Worm (Caenorhabditis elegans): ENCODE data around the gene ifta-2.

Gene ifta-2

ce11 chrIV:17301933-17302332 is at the start of gene ifta-2:
ifta-2 (minus strand) TSS chrIV:17302033.
- TF ChIP-seq sdc-2 (tag; optimal IDR thresholded peaks at IDR 0.05), result no peak
- TF ChIP-seq ceh-48 (tag; optimal IDR thresholded peaks at IDR 0.05), result no peak
- TF ChIP-seq ceh-31 (tag; optimal IDR thresholded peaks at IDR 0.05), result no peak
- no peak for TF ChIP-seq lin-11 (tag; optimal IDR thresholded peaks at IDR 0.05)
- TF ChIP-seq ceh-14 (tag; optimal IDR thresholded peaks at IDR 0.05), result no peak
- TF ChIP-seq hlh-30 (tag; optimal IDR thresholded peaks at IDR 0.05; ENCODE audit: insufficient read depth), result no peak
- no peak for TF ChIP-seq hlh-15 (tag; optimal IDR thresholded peaks at IDR 0.05)
- TF ChIP-seq nfya-1 (tag; optimal IDR thresholded peaks at IDR 0.05), result no peak
- no peak for TF ChIP-seq elt-2 (tag; optimal IDR thresholded peaks at IDR 0.05)
- TF ChIP-seq unc-42 (tag; optimal IDR thresholded peaks at IDR 0.05), result no peak
- TF ChIP-seq tbx-7 (tag; optimal IDR thresholded peaks at IDR 0.05), result no peak
- TF ChIP-seq ceh-34 (tag; optimal IDR thresholded peaks at IDR 0.05), result no peak
- no peak for TF ChIP-seq ztf-16 (tag; optimal IDR thresholded peaks at IDR 0.05)
- no peak for TF ChIP-seq eyg-1 (tag; optimal IDR thresholded peaks at IDR 0.05)
- no peak for TF ChIP-seq mec-3 (tag; optimal IDR thresholded peaks at IDR 0.05; ENCODE audit: borderline replicate concordance)

ce11 chrIV:17351586-17351985 is 49.8 kb upstream of the ifta-2 start, which contains the start of gene clec-199:
clec-199 (plus strand) TSS chrIV:17351886.
- TF ChIP-seq pat-9 (tag; optimal IDR thresholded peaks at IDR 0.05) (no peak), ceh-14 (tag; optimal IDR thresholded peaks at IDR 0.05) (no peak), ceh-45 (GFP tag; IDR thresholded peaks at IDR 0.05) (no peak), npax-4 (tag; optimal IDR thresholded peaks at IDR 0.05) (no peak), che-1 (tag; optimal IDR thresholded peaks at IDR 0.05) (no peak), syd-9 (tag; optimal IDR thresholded peaks at IDR 0.05) (no peak), pqm-1 (tag; optimal IDR thresholded peaks at IDR 0.05) (no peak), pax-1 (tag; optimal IDR thresholded peaks at IDR 0.05) (no peak), ref-2 (tag; optimal IDR thresholded peaks at IDR 0.05) (no peak), eyg-1 (tag; optimal IDR thresholded peaks at IDR 0.05) (no peak), ceh-48 (tag; optimal IDR thresholded peaks at IDR 0.05) (no peak)

- TF ChIP-seq ref-2 (tag; optimal IDR thresholded peaks at IDR 0.05) (no peak), fax-1 (tag; optimal IDR thresholded peaks at IDR 0.05) (no peak), eyg-1 (tag; optimal IDR thresholded peaks at IDR 0.05) (no peak), hlh-6 (tag; optimal IDR thresholded peaks at IDR 0.05) (no peak), ama-1 (optimal IDR thresholded peaks at IDR 0.05) (no peak), ceh-18 (tag; optimal IDR thresholded peaks at IDR 0.05) (no peak), pha-4 (tag; optimal IDR thresholded peaks at IDR 0.05) (no peak), nhr-232 (tag; optimal IDR thresholded peaks at IDR 0.05) (no peak), lim-6 (tag; optimal IDR thresholded peaks at IDR 0.05) (no peak), elt-2 (tag; optimal IDR thresholded peaks at IDR 0.05) (no peak), tbx-2 (tag; optimal IDR thresholded peaks at IDR 0.05) (no peak)
Measured at ce11 chrIV:17346599-17347218, 44.9 kb upstream of the ifta-2 start, which contains the start of the genes clec-197 and clec-198. clec-197 (minus strand) TSS chrIV:17346699. clec-198 (plus strand) TSS chrIV:17347168.

ce11 chrIV:17343482-17343881 is 41.6 kb upstream of the ifta-2 start, which contains the start of gene C49C3.11:
C49C3.11 (plus strand) TSS chrIV:17343782.
- TF ChIP-seq hlh-13 (GFP tag; optimal IDR thresholded peaks at IDR 0.05) (no peak), fkh-10 (GFP tag; optimal IDR thresholded peaks at IDR 0.05) (no peak), dmd-4 (tag; optimal IDR thresholded peaks at IDR 0.05; ENCODE audit: borderline replicate concordance) (no peak), unc-86 (tag; optimal IDR thresholded peaks at IDR 0.05) (no peak), nhr-11 (tag; optimal IDR thresholded peaks at IDR 0.05) (no peak), sox-2 (GFP tag; IDR thresholded peaks at IDR 0.05) (no peak), zip-5 (tag; optimal IDR thresholded peaks at IDR 0.05) (no peak)
